Worm (Caenorhabditis elegans) whole organism, L2 larva: ENCODE results near the gene srz-38.

Experiments
- C34F6.9 ChIP-seq: fragments of 150-350 bp; optimal IDR thresholded peaks from 2 replicates; lab custom pipeline; 2014; ENCODE audit warnings: missing biosample characterization, missing genetic modification characterization
- F13H6.1 ChIP-seq: sonication (generic microtip); optimal IDR thresholded peaks from 2 replicates; lab custom pipeline; 2016; ENCODE audit warnings: missing genetic modification characterization, missing compliant biosample characterization
- Y55F3AM.14 ChIP-seq: fragments of 200-800 bp; sonication (Bioruptor generic); optimal IDR thresholded peaks from 2 replicates; lab custom pipeline; 2018; ENCODE audit warnings: mild to moderate bottlenecking, missing genetic modification characterization, missing compliant biosample characterization
- ZK546.5 ChIP-seq: sonication (generic microtip); optimal IDR thresholded peaks from 2 replicates; lab custom pipeline; 2017; ENCODE audit warnings: missing biosample characterization, missing genetic modification characterization
- alr-1 ChIP-seq: fragments of 150-350 bp; optimal IDR thresholded peaks from 2 replicates; lab custom pipeline; 2014; ENCODE audit warnings: missing biosample characterization, missing genetic modification characterization
- blmp-1 ChIP-seq: sonication (generic microtip); optimal IDR thresholded peaks from 2 replicates; lab custom pipeline; 2017; ENCODE audit warnings: missing genetic modification characterization, mild to moderate bottlenecking, missing compliant biosample characterization, antibody characterized with exemption, moderate library complexity; ENCODE audit not compliant: insufficient read depth
- crh-2 ChIP-seq: sonication (generic microtip); optimal IDR thresholded peaks from 2 replicates; lab custom pipeline; 2017; ENCODE audit warnings: missing biosample characterization, missing genetic modification characterization
- elt-1 ChIP-seq: fragments of 150-350 bp; optimal IDR thresholded peaks from 2 replicates; lab custom pipeline; 2014; ENCODE audit warnings: missing biosample characterization, missing genetic modification characterization
- elt-3 ChIP-seq: sonication (generic microtip); optimal IDR thresholded peaks from 2 replicates; lab custom pipeline; 2017; ENCODE audit warnings: missing biosample characterization, missing genetic modification characterization
- fos-1 ChIP-seq: fragments of 150-350 bp; optimal IDR thresholded peaks from 2 replicates; lab custom pipeline; 2014; ENCODE audit warnings: missing biosample characterization, missing genetic modification characterization
- gmeb-1 ChIP-seq: fragments of 150-350 bp; optimal IDR thresholded peaks from 2 replicates; lab custom pipeline; 2014; ENCODE audit warnings: missing biosample characterization, missing genetic modification characterization
- lin-11 ChIP-seq: fragments of 150-350 bp; sonication (generic microtip); optimal IDR thresholded peaks from 2 replicates; lab custom pipeline; 2014; ENCODE audit warnings: missing biosample characterization, missing genetic modification characterization, inconsistent platforms, mixed read lengths
- lin-13 ChIP-seq: fragments of 150-350 bp; optimal IDR thresholded peaks from 2 replicates; lab custom pipeline; 2014; ENCODE audit warnings: missing biosample characterization, missing genetic modification reagents, missing genetic modification characterization
- lin-39 ChIP-seq: fragments of 150-350 bp; optimal IDR thresholded peaks from 2 replicates; lab custom pipeline; 2014; ENCODE audit warnings: missing biosample characterization, missing genetic modification reagents, missing genetic modification characterization
- lsy-2 ChIP-seq, 2 experiments: fragments of 150-350 bp in 1 of 2; sonication (generic microtip) in 1 of 2; optimal IDR thresholded peaks; 2 replicates each; lab custom pipeline; 2014 to 2017; ENCODE audit warnings: missing biosample characterization in 2 of 2, missing genetic modification characterization in 2 of 2
- mab-5 ChIP-seq: fragments of 150-350 bp; optimal IDR thresholded peaks from 2 replicates; lab custom pipeline; 2014; ENCODE audit warnings: missing biosample characterization, missing genetic modification characterization
- mdl-1 ChIP-seq, 2 experiments: fragments of 150-350 bp in 1 of 2; sonication (generic microtip) in 1 of 2; optimal IDR thresholded peaks; 2 replicates each; lab custom pipeline; 2017; ENCODE audit warnings: missing biosample characterization in 2 of 2, missing genetic modification characterization in 2 of 2
- nhr-10 ChIP-seq: sonication (generic microtip); optimal IDR thresholded peaks from 2 replicates; lab custom pipeline; 2017; ENCODE audit warnings: missing biosample characterization, missing genetic modification characterization
- nhr-11 ChIP-seq: fragments of 150-350 bp; optimal IDR thresholded peaks from 2 replicates; lab custom pipeline; 2014; ENCODE audit warnings: missing biosample characterization, missing genetic modification characterization
- nhr-12 ChIP-seq: fragments of 150-350 bp; optimal IDR thresholded peaks from 2 replicates; lab custom pipeline; 2014; ENCODE audit warnings: missing biosample characterization, missing genetic modification characterization
- nhr-129 ChIP-seq: fragments of 150-350 bp; optimal IDR thresholded peaks from 2 replicates; lab custom pipeline; 2014; ENCODE audit warnings: missing biosample characterization, missing genetic modification characterization
- nhr-21 ChIP-seq: fragments of 150-350 bp; optimal IDR thresholded peaks from 2 replicates; lab custom pipeline; 2014; ENCODE audit warnings: missing biosample characterization, missing genetic modification characterization
- nhr-23 ChIP-seq: fragments of 150-350 bp; optimal IDR thresholded peaks from 2 replicates; lab custom pipeline; 2014; ENCODE audit warnings: missing biosample characterization, missing genetic modification reagents, missing genetic modification characterization
- nhr-25 ChIP-seq: fragments of 150-350 bp; sonication (generic microtip); optimal IDR thresholded peaks from 3 replicates; lab custom pipeline; 2014; ENCODE audit warnings: missing biosample characterization, missing genetic modification characterization
- peb-1 ChIP-seq: fragments of 150-350 bp; optimal IDR thresholded peaks from 2 replicates; lab custom pipeline; 2014; ENCODE audit warnings: missing biosample characterization, missing genetic modification characterization
- sem-4 ChIP-seq: fragments of 150-350 bp; optimal IDR thresholded peaks from 2 replicates; lab custom pipeline; 2014; ENCODE audit warnings: missing biosample characterization, missing genetic modification reagents, missing genetic modification characterization
- skn-1 ChIP-seq: sonication (generic microtip); optimal IDR thresholded peaks from 2 replicates; lab custom pipeline; 2017; ENCODE audit warnings: missing biosample characterization, missing genetic modification characterization
- sma-3 ChIP-seq: sonication (generic microtip); optimal IDR thresholded peaks from 2 replicates; lab custom pipeline; 2016; ENCODE audit warnings: missing genetic modification reagents, missing genetic modification characterization, missing compliant biosample characterization
- sma-9 ChIP-seq, 2 experiments: fragments of 150-350 bp in 1 of 2; sonication (generic microtip) in 1 of 2; optimal IDR thresholded peaks; 2 replicates each; lab custom pipeline; 2014 to 2016; ENCODE audit warnings: missing genetic modification characterization in 2 of 2, mild to moderate bottlenecking in 1 of 2, missing biosample characterization in 1 of 2, missing compliant biosample characterization in 1 of 2, missing genetic modification reagents in 1 of 2, moderate library complexity in 1 of 2
- snpc-4 ChIP-seq: fragments of 150-350 bp; optimal IDR thresholded peaks from 2 replicates; lab custom pipeline; 2014; ENCODE audit warnings: missing biosample characterization, missing genetic modification characterization
- unc-55 ChIP-seq: fragments of 150-350 bp; sonication (generic microtip); optimal IDR thresholded peaks from 3 replicates; lab custom pipeline; 2014; ENCODE audit warnings: missing biosample characterization, missing genetic modification reagents, missing genetic modification characterization
- ztf-1 ChIP-seq: fragments of 200-800 bp; sonication (Bioruptor generic); conservative IDR thresholded peaks from 2 replicates; pipeline ENCODE4 v1.3.6; 2022; ENCODE audit warnings: missing genetic modification characterization, missing compliant biosample characterization
- ztf-11 ChIP-seq: sonication (generic microtip); optimal IDR thresholded peaks from 2 replicates; lab custom pipeline; 2017; ENCODE audit warnings: missing biosample characterization, missing genetic modification characterization

The srz-38 gene

DNA sequence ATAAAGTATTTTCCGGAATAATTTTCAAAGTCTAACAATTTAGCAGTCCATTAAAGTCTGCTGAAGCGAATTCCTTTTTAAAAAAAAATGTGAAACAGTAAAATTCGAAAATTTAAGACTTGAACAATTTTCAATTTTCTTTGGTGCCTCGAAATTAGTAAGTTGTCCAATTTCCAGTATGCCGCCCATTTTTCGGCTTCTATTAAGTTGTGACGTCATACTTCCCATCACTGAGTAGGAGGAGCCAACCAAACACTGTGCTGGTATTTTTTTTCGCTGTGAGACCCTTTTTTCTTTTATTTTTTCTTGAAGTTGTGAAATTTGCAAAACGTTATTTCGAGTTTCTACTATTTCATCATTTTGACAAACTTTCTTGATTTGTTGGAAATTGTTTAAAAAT, 35.5 kb downstream of the srz-38 start:
- no peak for TF ChIP-seq C34F6.9 (tag; lab: Kevin White, UChicago)
- no peak for TF ChIP-seq sma-9 (GFP tag; optimal IDR thresholded peaks at IDR 0.05; lab: Kevin White, UChicago)
- TF ChIP-seq sma-9 (tag; optimal IDR thresholded peaks at IDR 0.05; lab: Kevin White, UChicago) = no peak
- no peak for TF ChIP-seq Y55F3AM.14 (GFP tag; lab: Kevin White, UChicago)
- TF ChIP-seq nhr-21 (tag; lab: Kevin White, UChicago) = no peak
- no peak for TF ChIP-seq gmeb-1 (tag; lab: Kevin White, UChicago)
- TF ChIP-seq snpc-4 (tag; lab: Kevin White, UChicago) = no peak
- TF ChIP-seq blmp-1 (tag; lab: Kevin White, UChicago) = no peak
- no peak for TF ChIP-seq lsy-2 (tag; optimal IDR thresholded peaks at IDR 0.05; lab: Kevin White, UChicago)
- TF ChIP-seq elt-3 (tag; lab: Kevin White, UChicago) = no peak
- no peak for TF ChIP-seq mab-5 (tag; lab: Kevin White, UChicago)
- TF ChIP-seq ztf-11 (tag; lab: Kevin White, UChicago) = no peak
- TF ChIP-seq lin-39 (tag; lab: Kevin White, UChicago) = no peak
- no peak for TF ChIP-seq peb-1 (tag; lab: Kevin White, UChicago)
- TF ChIP-seq nhr-12 (tag; lab: Kevin White, UChicago) = no peak
- no peak for TF ChIP-seq skn-1 (tag; lab: Kevin White, UChicago)
- no peak for TF ChIP-seq nhr-23
- no peak for TF ChIP-seq alr-1 (tag; lab: Kevin White, UChicago)
- TF ChIP-seq sem-4 = no peak
- TF ChIP-seq, all 48 proteins: peak for 0

DNA sequence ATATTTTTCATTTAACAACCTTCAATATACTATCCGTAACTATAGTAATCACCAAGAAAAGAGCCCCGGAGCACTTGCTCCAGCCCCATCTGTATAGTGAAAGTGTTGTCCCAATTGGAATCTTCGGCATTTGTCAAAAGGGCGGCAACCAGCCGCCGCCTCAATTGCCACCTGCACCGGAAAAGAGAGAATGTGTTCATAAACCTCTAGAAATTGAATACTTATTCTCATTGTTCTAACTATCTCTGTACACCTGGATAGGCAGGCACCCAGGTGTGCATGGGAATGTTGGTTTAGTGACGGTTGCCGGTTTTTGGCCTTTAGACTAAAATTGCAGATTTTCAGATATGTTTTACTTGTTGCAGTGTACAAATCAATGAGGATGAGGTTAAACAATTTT, 42.8 kb downstream of the srz-38 start:
- no peak for TF ChIP-seq lin-39 (tag; lab: Kevin White, UChicago)
- TF ChIP-seq sma-3 = no peak
- TF ChIP-seq nhr-10 (tag; lab: Kevin White, UChicago) = no peak
- TF ChIP-seq fos-1 (tag; lab: Kevin White, UChicago) = no peak
- TF ChIP-seq F13H6.1 (tag; lab: Kevin White, UChicago) = no peak
- no peak for TF ChIP-seq nhr-21 (tag; lab: Kevin White, UChicago)
- TF ChIP-seq crh-2 (tag; lab: Kevin White, UChicago) = no peak
- no peak for TF ChIP-seq blmp-1 (tag; lab: Kevin White, UChicago)

DNA sequence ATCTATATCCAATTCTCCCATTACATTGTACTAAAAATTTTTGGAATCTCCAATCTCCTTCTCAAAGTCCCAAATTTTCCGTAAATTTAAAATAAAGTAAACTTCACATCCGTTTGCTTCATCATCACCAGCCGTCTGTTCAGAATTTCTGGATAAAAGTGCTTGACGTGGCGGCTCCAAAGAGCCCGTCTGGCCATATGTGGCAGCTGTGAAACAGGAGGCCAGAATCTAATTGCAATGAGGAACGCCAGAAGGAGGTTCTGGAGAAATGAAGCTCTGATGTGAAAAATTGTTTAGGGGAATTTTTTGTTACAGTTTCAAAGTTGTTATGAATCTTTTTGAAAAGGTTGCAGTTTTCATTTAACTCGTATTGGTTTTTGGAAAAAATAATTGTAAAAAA, 45.1 kb downstream of the srz-38 start:
- no peak for TF ChIP-seq elt-1 (tag; lab: Kevin White, UChicago)
- TF ChIP-seq snpc-4 (tag; lab: Kevin White, UChicago) = no peak
- no peak for TF ChIP-seq mab-5 (tag; lab: Kevin White, UChicago)
- TF ChIP-seq ztf-1 = no peak
- no peak for TF ChIP-seq crh-2 (tag; lab: Kevin White, UChicago)

DNA sequence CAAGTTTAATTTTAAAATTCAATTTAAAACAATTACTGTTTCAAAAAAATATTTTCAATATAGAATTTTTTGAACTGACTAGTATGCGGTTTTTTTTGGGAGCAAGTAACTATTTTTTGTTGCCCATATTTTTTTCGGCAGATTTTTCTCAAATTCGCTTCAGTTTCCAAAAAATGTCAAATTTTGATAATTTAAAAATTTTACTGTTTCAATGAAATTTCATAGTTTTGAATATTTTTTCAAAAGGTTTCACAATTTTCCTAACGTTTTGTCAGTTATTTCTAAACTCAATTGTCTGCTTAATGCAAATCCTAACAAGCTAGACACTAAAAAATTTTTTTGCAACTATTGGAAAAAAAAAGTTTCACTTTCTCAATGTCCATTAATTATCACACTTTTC, 45.8 kb downstream of the srz-38 start:
- TF ChIP-seq lsy-2 (tag; optimal IDR thresholded peaks at IDR 0.05; lab: Kevin White, UChicago) (no peak), C34F6.9 (tag; lab: Kevin White, UChicago) (no peak), ztf-11 (tag; lab: Kevin White, UChicago) (no peak), gmeb-1 (tag; lab: Kevin White, UChicago) (no peak), nhr-10 (tag; lab: Kevin White, UChicago) (no peak), sma-3 (no peak), nhr-11 (no peak), ztf-1 (no peak), Y55F3AM.14 (GFP tag; lab: Kevin White, UChicago) (no peak), sem-4 (no peak), peb-1 (tag; lab: Kevin White, UChicago) (no peak), lin-39 (tag; lab: Kevin White, UChicago) (no peak), crh-2 (tag; lab: Kevin White, UChicago) (no peak), fos-1 (tag; lab: Kevin White, UChicago) (no peak)

DNA sequence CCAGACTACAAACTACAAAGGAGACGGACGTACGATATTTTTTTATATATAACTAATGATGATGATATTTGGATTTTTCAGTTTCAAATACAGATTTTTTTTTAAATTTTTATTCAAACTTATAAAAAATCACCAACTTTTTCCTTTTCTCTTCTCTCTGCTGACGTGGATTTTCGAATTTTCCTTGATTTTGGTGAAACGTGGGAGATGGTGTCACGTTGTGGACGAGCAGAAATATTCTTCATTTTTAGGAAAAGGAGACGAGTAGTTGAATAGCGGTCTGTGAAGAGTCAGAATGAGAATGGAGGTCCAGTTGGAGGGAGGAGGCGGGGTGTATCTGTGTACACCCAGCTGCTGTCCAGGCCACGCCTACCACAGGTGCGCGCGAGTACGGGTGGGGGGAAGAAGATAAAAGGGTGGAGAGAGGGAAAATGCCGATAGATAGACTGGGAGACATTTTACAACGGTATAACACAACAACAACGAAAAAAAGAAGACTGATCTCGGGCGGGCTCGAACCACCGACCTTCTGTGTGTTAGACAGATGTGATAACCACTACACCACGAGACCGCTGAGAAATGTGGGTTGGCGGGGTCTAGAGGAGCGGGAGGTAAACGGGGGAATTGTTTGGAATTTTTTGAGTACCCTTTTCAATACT, 46.9 kb downstream of the srz-38 start, which contains the start of gene Y7A9D.1:
Gene Y7A9D.1, minus strand, starts transcription at position 283 of the 659 bp plus-strand sequence.
- no peak for TF ChIP-seq mdl-1 (tag; optimal IDR thresholded peaks at IDR 0.05; lab: Kevin White, UChicago)
- TF ChIP-seq ZK546.5 (tag; lab: Kevin White, UChicago) = no peak
- peak; percentile 3 for TF ChIP-seq nhr-25
- TF ChIP-seq sma-9 (GFP tag; optimal IDR thresholded peaks at IDR 0.05; lab: Kevin White, UChicago) = no peak
- no peak for TF ChIP-seq sma-9 (tag; optimal IDR thresholded peaks at IDR 0.05; lab: Kevin White, UChicago)
- TF ChIP-seq F13H6.1 (tag; lab: Kevin White, UChicago) = peak; percentile 5
- peak; percentile 57 for TF ChIP-seq nhr-129 (tag; lab: Kevin White, UChicago)
- peak; percentile 29 for TF ChIP-seq lin-13 (GFP tag; lab: Kevin White, UChicago)
- no peak for TF ChIP-seq peb-1 (tag; lab: Kevin White, UChicago)
- TF ChIP-seq sma-3 = peak; percentile 52
- TF ChIP-seq gmeb-1 (tag; lab: Kevin White, UChicago) = peak; percentile 39
- peak; percentile 46 for TF ChIP-seq fos-1 (tag; lab: Kevin White, UChicago)
- TF ChIP-seq unc-55 (GFP tag; lab: Kevin White, UChicago) = peak; percentile 16
- TF ChIP-seq lsy-2 (tag; optimal IDR thresholded peaks at IDR 0.05; lab: Kevin White, UChicago) = peak in 1 of 2 experiments; percentile 16
- TF ChIP-seq nhr-10 (tag; lab: Kevin White, UChicago) = no peak
- peak; percentile 67 for TF ChIP-seq nhr-21 (tag; lab: Kevin White, UChicago)
- peak; percentile 26 for TF ChIP-seq lin-11
- TF ChIP-seq C34F6.9 (tag; lab: Kevin White, UChicago) = peak; percentile 23
